Fruit fly (Drosophila melanogaster) whole organism, embryonic: ENCODE measurements around the gene Acp65Aa.

ENCODE experiments used
- Antp ChIP-seq: fragments of 200-800 bp; sonication (Bioruptor generic); optimal IDR thresholded peaks from 3 replicates; lab custom pipeline; 2016; ENCODE audit warnings: missing biosample characterization, missing genetic modification characterization
- Atf-2 ChIP-seq: fragments of 200-800 bp; sonication (Bioruptor generic); optimal IDR thresholded peaks from 2 replicates; lab custom pipeline; 2016; ENCODE audit warnings: missing biosample characterization, missing genetic modification characterization
- CG10565 ChIP-seq: fragments of 200-800 bp; sonication (Bioruptor generic); optimal IDR thresholded peaks from 3 replicates; lab custom pipeline; 2016; ENCODE audit warnings: missing biosample characterization, mild to moderate bottlenecking, missing genetic modification characterization
- CG11093 ChIP-seq: fragments of 200-800 bp; sonication (Bioruptor generic); IDR thresholded peaks from 3 replicates; pipeline ENCODE4 v1.3.6; 2022; ENCODE audit warnings: missing biosample characterization, missing genetic modification characterization
- CG12104 ChIP-seq: fragments of 200-800 bp; sonication (Bioruptor generic); optimal IDR thresholded peaks from 3 replicates; lab custom pipeline; 2016; ENCODE audit warnings: missing biosample characterization, missing genetic modification characterization
- CG13894 ChIP-seq: fragments of 200-800 bp; sonication (Bioruptor generic); optimal IDR thresholded peaks from 3 replicates; lab custom pipeline; 2018; ENCODE audit warnings: missing biosample characterization, mild to moderate bottlenecking, missing genetic modification characterization, moderate library complexity
- CG1603 ChIP-seq: fragments of 200-800 bp; sonication (Bioruptor generic); optimal IDR thresholded peaks from 2 replicates; lab custom pipeline; 2019; ENCODE audit warnings: missing biosample characterization, mild to moderate bottlenecking, missing genetic modification characterization, moderate library complexity
- CG17829 ChIP-seq: fragments of 200-800 bp; optimal IDR thresholded peaks from 2 replicates; lab custom pipeline; 2019; ENCODE audit warnings: missing biosample characterization, mild to moderate bottlenecking, missing genetic modification characterization, moderate library complexity
- CG1832 ChIP-seq: fragments of 200-800 bp; sonication (Bioruptor generic); optimal IDR thresholded peaks from 2 replicates; lab custom pipeline; 2017; ENCODE audit warnings: missing biosample characterization, mild to moderate bottlenecking, missing genetic modification characterization, inconsistent platforms
- CG18476 ChIP-seq: fragments of 200-800 bp; sonication (Bioruptor generic); optimal IDR thresholded peaks from 2 replicates; lab custom pipeline; 2016; ENCODE audit warnings: missing biosample characterization, mild to moderate bottlenecking, missing genetic modification characterization
- CG18764 ChIP-seq: fragments of 200-800 bp; sonication (Bioruptor generic); optimal IDR thresholded peaks from 3 replicates; lab custom pipeline; 2016; ENCODE audit warnings: missing biosample characterization, missing genetic modification characterization
- CG31365 ChIP-seq: fragments of 200-800 bp; sonication (Bioruptor generic); optimal IDR thresholded peaks from 2 replicates; lab custom pipeline; 2018; ENCODE audit warnings: missing biosample characterization, mild to moderate bottlenecking, missing genetic modification characterization
- CG34376 ChIP-seq: fragments of 200-800 bp; sonication (Bioruptor generic); optimal IDR thresholded peaks from 2 replicates; lab custom pipeline; 2018; ENCODE audit warnings: missing biosample characterization, mild to moderate bottlenecking, missing genetic modification characterization
- CG3838 ChIP-seq: fragments of 200-800 bp; sonication (Bioruptor generic); optimal IDR thresholded peaks from 3 replicates; lab custom pipeline; 2016; ENCODE audit warnings: missing biosample characterization, missing genetic modification characterization
- CG4360 ChIP-seq: fragments of 200-800 bp; sonication (Bioruptor generic); IDR thresholded peaks from 2 replicates; pipeline ENCODE4 v1.3.6; 2022; ENCODE audit warnings: missing biosample characterization, missing genetic modification characterization
- CG4730 ChIP-seq: fragments of 200-800 bp; sonication (Bioruptor generic); IDR thresholded peaks from 2 replicates; pipeline ENCODE4 v1.3.6; 2022; ENCODE audit warnings: missing biosample characterization, missing genetic modification characterization
- CG4854 ChIP-seq: fragments of 200-800 bp; sonication (Bioruptor generic); optimal IDR thresholded peaks from 2 replicates; lab custom pipeline; 2016; ENCODE audit warnings: missing biosample characterization, missing genetic modification characterization, inconsistent platforms
- CG6272 ChIP-seq: fragments of 200-800 bp; sonication (Bioruptor generic); IDR thresholded peaks from 2 replicates; pipeline ENCODE4 v1.3.6; 2022; ENCODE audit warnings: missing biosample characterization, missing genetic modification characterization
- CG6689 ChIP-seq: fragments of 200-800 bp; sonication (Bioruptor generic); IDR thresholded peaks from 2 replicates; pipeline ENCODE4 v1.3.6; 2022; ENCODE audit warnings: missing biosample characterization, missing genetic modification characterization
- CG8089 ChIP-seq: fragments of 200-800 bp; sonication (Bioruptor generic); optimal IDR thresholded peaks from 3 replicates; lab custom pipeline; 2016; ENCODE audit warnings: missing biosample characterization, missing genetic modification characterization
- CTCF ChIP-seq: fragments of 200-800 bp; sonication (Bioruptor generic); optimal IDR thresholded peaks from 2 replicates; lab custom pipeline; 2017; ENCODE audit warnings: missing biosample characterization, mild to moderate bottlenecking, missing genetic modification characterization, moderate library complexity
- Dip3 ChIP-seq: fragments of 200-800 bp; sonication (Bioruptor generic); optimal IDR thresholded peaks from 3 replicates; lab custom pipeline; 2016; ENCODE audit warnings: missing biosample characterization, missing genetic modification characterization
- Doc3 ChIP-seq: fragments of 200-800 bp; sonication (Bioruptor generic); IDR thresholded peaks from 3 replicates; pipeline ENCODE4 v1.3.6; 2022; ENCODE audit warnings: missing biosample characterization, missing genetic modification characterization; ENCODE audit not compliant: partially characterized antibody
- Drgx ChIP-seq: fragments of 200-800 bp; sonication (Bioruptor generic); IDR thresholded peaks from 2 replicates; pipeline ENCODE4 v1.3.6; 2022; ENCODE audit warnings: missing biosample characterization, missing genetic modification characterization
- E2f1 ChIP-seq: fragments of 200-800 bp; sonication (Bioruptor generic); IDR thresholded peaks from 2 replicates; pipeline ENCODE4 v1.3.6; 2022; ENCODE audit warnings: missing biosample characterization, missing genetic modification characterization
- Hsf ChIP-seq: fragments of 200-800 bp; sonication (Bioruptor generic); optimal IDR thresholded peaks from 3 replicates; lab custom pipeline; 2016; ENCODE audit warnings: missing biosample characterization, missing genetic modification characterization
- Rfx ChIP-seq: fragments of 200-800 bp; sonication (Bioruptor generic); IDR thresholded peaks from 2 replicates; pipeline ENCODE4 v1.3.6; 2022; ENCODE audit warnings: missing biosample characterization, missing genetic modification characterization
- Sox102F ChIP-seq: fragments of 200-800 bp; sonication (Bioruptor generic); optimal IDR thresholded peaks from 2 replicates; lab custom pipeline; 2018; ENCODE audit warnings: missing biosample characterization, mild to moderate bottlenecking, missing genetic modification characterization, moderate library complexity
- Tbp ChIP-seq: fragments of >200 bp; optimal IDR thresholded peaks from 2 replicates; lab custom pipeline; 2018; ENCODE audit warnings: missing biosample characterization, missing genetic modification characterization
- Xbp1 ChIP-seq: fragments of 200-800 bp; sonication (Bioruptor generic); optimal IDR thresholded peaks from 3 replicates; lab custom pipeline; 2016; ENCODE audit warnings: missing biosample characterization, mild to moderate bottlenecking, missing genetic modification characterization
- ara ChIP-seq: fragments of 200-800 bp; sonication (Bioruptor generic); IDR thresholded peaks from 2 replicates; pipeline ENCODE4 v1.3.6; 2022; ENCODE audit warnings: missing biosample characterization, missing genetic modification characterization
- bab2 ChIP-seq: fragments of 200-800 bp; sonication (Bioruptor generic); optimal IDR thresholded peaks from 2 replicates; lab custom pipeline; 2016; ENCODE audit warnings: missing biosample characterization, missing genetic modification characterization
- bigmax ChIP-seq: fragments of 200-800 bp; sonication (Bioruptor generic); optimal IDR thresholded peaks from 2 replicates; lab custom pipeline; 2018; ENCODE audit warnings: missing biosample characterization, mild to moderate bottlenecking, missing genetic modification characterization
- bsh ChIP-seq, 2 experiments: fragments of 200-800 bp; sonication (Bioruptor generic); optimal IDR thresholded peaks; 2 replicates each; lab custom pipeline; 2017 to 2018; ENCODE audit warnings: mild to moderate bottlenecking in 2 of 2, missing biosample characterization in 2 of 2, missing genetic modification characterization in 2 of 2, moderate library complexity in 1 of 2
- croc ChIP-seq: fragments of 200-800 bp; sonication (Bioruptor generic); conservative IDR thresholded peaks from 3 replicates; pipeline ENCODE4 v1.3.6; 2022; ENCODE audit warnings: missing biosample characterization, missing genetic modification characterization
- fd96Cb ChIP-seq: fragments of 200-800 bp; sonication (Bioruptor generic); optimal IDR thresholded peaks from 2 replicates; lab custom pipeline; 2018; ENCODE audit warnings: missing biosample characterization, mild to moderate bottlenecking, missing genetic modification characterization, moderate library complexity
- gro ChIP-seq: fragments of 200-800 bp; sonication (Bioruptor generic); optimal IDR thresholded peaks from 2 replicates; lab custom pipeline; 2016; ENCODE audit warnings: missing biosample characterization, missing genetic modification characterization
- her ChIP-seq: fragments of 200-800 bp; sonication (Bioruptor generic); optimal IDR thresholded peaks from 2 replicates; lab custom pipeline; 2016; ENCODE audit warnings: missing biosample characterization, missing genetic modification characterization
- ken ChIP-seq: fragments of 200-800 bp; sonication (Bioruptor generic); IDR thresholded peaks from 3 replicates; pipeline ENCODE4 v1.3.6; 2022; ENCODE audit warnings: missing biosample characterization, missing genetic modification characterization
- maf-S ChIP-seq: fragments of 200-800 bp; sonication (Bioruptor generic); optimal IDR thresholded peaks from 2 replicates; lab custom pipeline; 2016; ENCODE audit warnings: missing biosample characterization, missing genetic modification characterization
- nerfin-2 ChIP-seq: fragments of 200-800 bp; sonication (Bioruptor generic); IDR thresholded peaks from 2 replicates; pipeline ENCODE4 v1.3.6; 2022; ENCODE audit warnings: missing biosample characterization, missing genetic modification characterization; ENCODE audit not compliant: partially characterized antibody
- nmo ChIP-seq: fragments of 200-800 bp; sonication (Bioruptor generic); optimal IDR thresholded peaks from 2 replicates; lab custom pipeline; 2018; ENCODE audit warnings: missing biosample characterization, mild to moderate bottlenecking, missing genetic modification characterization, moderate library complexity
- oc ChIP-seq: fragments of 200-800 bp; sonication (Bioruptor generic); optimal IDR thresholded peaks from 2 replicates; lab custom pipeline; 2018; ENCODE audit warnings: missing biosample characterization, mild to moderate bottlenecking, missing genetic modification characterization, moderate library complexity
- peb ChIP-seq: fragments of 200-800 bp; sonication (Bioruptor generic); IDR thresholded peaks from 2 replicates; pipeline ENCODE4 v1.3.6; 2022; ENCODE audit warnings: missing biosample characterization, missing genetic modification characterization
- phol ChIP-seq: fragments of 200-800 bp; sonication (Bioruptor generic); optimal IDR thresholded peaks from 3 replicates; lab custom pipeline; 2018; ENCODE audit warnings: missing biosample characterization, mild to moderate bottlenecking, missing genetic modification characterization, moderate library complexity
- run ChIP-seq: fragments of 200-800 bp; sonication (Bioruptor generic); optimal IDR thresholded peaks from 3 replicates; lab custom pipeline; 2018; ENCODE audit warnings: missing biosample characterization, mild to moderate bottlenecking, missing genetic modification characterization
- sd ChIP-seq: fragments of 200-800 bp; sonication (Bioruptor generic); optimal IDR thresholded peaks from 3 replicates; lab custom pipeline; 2018; ENCODE audit warnings: missing biosample characterization, mild to moderate bottlenecking, missing genetic modification characterization, moderate library complexity
- trh ChIP-seq: fragments of 200-800 bp; sonication (Bioruptor generic); optimal IDR thresholded peaks from 2 replicates; lab custom pipeline; 2016; ENCODE audit warnings: missing biosample characterization, missing genetic modification characterization
- tx ChIP-seq: fragments of 200-800 bp; sonication (Bioruptor generic); optimal IDR thresholded peaks from 2 replicates; lab custom pipeline; 2016; ENCODE audit warnings: missing biosample characterization, missing genetic modification characterization
- wek ChIP-seq: fragments of 200-800 bp; sonication (Bioruptor generic); optimal IDR thresholded peaks from 3 replicates; lab custom pipeline; 2018; ENCODE audit warnings: missing biosample characterization, mild to moderate bottlenecking, missing genetic modification characterization, moderate library complexity
- zfh1 ChIP-seq: fragments of 200-800 bp; sonication (Bioruptor generic); IDR thresholded peaks from 3 replicates; pipeline ENCODE4 v1.3.6; 2022; ENCODE audit warnings: missing biosample characterization, missing genetic modification characterization

Gene Acp65Aa

dm6 chr3L:6192822-6193555 lies 40.4 kb upstream of the Acp65Aa start, which contains the start of the genes Sf3b6 and Tnpo (continued):
- TF ChIP-seq nerfin-2 (GFP tag; lab: Robert Waterston, UW): peak; percentile 18; the same call in 1 of the 2 replicates
- no peak for TF ChIP-seq run (tag; lab: Kevin White, UChicago)
- TF ChIP-seq phol: peak; percentile 91
- TF ChIP-seq CG18476 (GFP tag; lab: Kevin White, UChicago): peak; percentile 67
- peak; percentile 85 for TF ChIP-seq ken
- TF ChIP-seq gro (GFP tag; lab: Kevin White, UChicago): no peak
- TF ChIP-seq Drgx: peak; percentile 61
- TF ChIP-seq Xbp1 (GFP tag; lab: Kevin White, UChicago): peak; percentile 90
- TF ChIP-seq bigmax (GFP tag; lab: Kevin White, UChicago): no peak
- TF ChIP-seq CG8089: peak; percentile 73
- peak; percentile 88 for TF ChIP-seq CG6272 (GFP tag; lab: Robert Waterston, UW)
- TF ChIP-seq Doc3 (GFP tag; lab: Robert Waterston, UW): peak; percentile 55; the same call in 1 of the 3 replicates
- peak; percentile 69 for TF ChIP-seq ara (GFP tag; lab: Robert Waterston, UW)
- TF ChIP-seq CG4360 (GFP tag; lab: Robert Waterston, UW): no peak
- TF ChIP-seq Antp (GFP tag; lab: Kevin White, UChicago): peak; percentile 61
- TF ChIP-seq CG17829: peak; percentile 86
- no peak for TF ChIP-seq CG13894 (tag; lab: Kevin White, UChicago)
- peak; percentile 93 for TF ChIP-seq nmo (GFP tag; lab: Kevin White, UChicago)
- TF ChIP-seq trh (GFP tag; lab: Kevin White, UChicago): peak; percentile 58
- peak; percentile 77 for TF ChIP-seq Dip3 (GFP tag; lab: Kevin White, UChicago)
- TF ChIP-seq CTCF (GFP tag; lab: Kevin White, UChicago): no peak
- TF ChIP-seq CG10565 (GFP tag; lab: Kevin White, UChicago): no peak
- peak; percentile 56 for TF ChIP-seq CG4854 (GFP tag; lab: Kevin White, UChicago)
- peak; percentile 73 for TF ChIP-seq croc (GFP tag; lab: Robert Waterston, UW)
- TF ChIP-seq peb: peak; percentile 70
- peak; percentile 31 for TF ChIP-seq CG3838 (GFP tag; lab: Kevin White, UChicago)
- no peak for TF ChIP-seq CG1832
- no peak for TF ChIP-seq sd (tag; lab: Kevin White, UChicago)
- peak; percentile 62 for TF ChIP-seq tx (GFP tag; lab: Kevin White, UChicago)
- no peak for TF ChIP-seq CG1603 (tag; lab: Kevin White, UChicago)
- TF ChIP-seq E2f1: peak; percentile 79
- peak; percentile 84 for TF ChIP-seq Hsf
- TF ChIP-seq bab2 (GFP tag; lab: Kevin White, UChicago): peak; percentile 79
- peak; percentile 72 for TF ChIP-seq fd96Cb
- peak; percentile 91 for TF ChIP-seq CG6689 (GFP tag; lab: Robert Waterston, UW)
- TF ChIP-seq wek (GFP tag; lab: Kevin White, UChicago): no peak
- TF ChIP-seq CG18764: peak; percentile 64
- peak; percentile 59; the same call in 2 of the 3 replicates for TF ChIP-seq CG11093 (GFP tag; lab: Robert Waterston, UW)
- no peak for TF ChIP-seq Tbp (GFP tag; lab: Kevin White, UChicago)
- TF ChIP-seq Atf-2 (GFP tag; lab: Kevin White, UChicago): peak; percentile 55
- TF ChIP-seq CG31365 (tag; lab: Kevin White, UChicago): no peak
- TF ChIP-seq bsh (GFP tag; optimal IDR thresholded peaks at IDR 0.05; lab: Kevin White, UChicago): no peak
- peak; percentile 88 for TF ChIP-seq Rfx (GFP tag; lab: Robert Waterston, UW)
- TF ChIP-seq Sox102F (GFP tag; lab: Kevin White, UChicago): no peak
- peak; percentile 46 for TF ChIP-seq maf-S (GFP tag; lab: Kevin White, UChicago)
- TF ChIP-seq CG4730: peak; percentile 69
- peak; percentile 84 for TF ChIP-seq CG12104 (GFP tag; lab: Kevin White, UChicago)
- TF ChIP-seq CG34376 (GFP tag; lab: Kevin White, UChicago): peak; percentile 65
- no peak for TF ChIP-seq oc (tag; lab: Kevin White, UChicago)
- peak; percentile 77 for TF ChIP-seq zfh1
- peak; percentile 9 for TF ChIP-seq her
